Worm (Caenorhabditis elegans): ENCODE measurements around the gene oac-29.

Gene oac-29

DNA sequence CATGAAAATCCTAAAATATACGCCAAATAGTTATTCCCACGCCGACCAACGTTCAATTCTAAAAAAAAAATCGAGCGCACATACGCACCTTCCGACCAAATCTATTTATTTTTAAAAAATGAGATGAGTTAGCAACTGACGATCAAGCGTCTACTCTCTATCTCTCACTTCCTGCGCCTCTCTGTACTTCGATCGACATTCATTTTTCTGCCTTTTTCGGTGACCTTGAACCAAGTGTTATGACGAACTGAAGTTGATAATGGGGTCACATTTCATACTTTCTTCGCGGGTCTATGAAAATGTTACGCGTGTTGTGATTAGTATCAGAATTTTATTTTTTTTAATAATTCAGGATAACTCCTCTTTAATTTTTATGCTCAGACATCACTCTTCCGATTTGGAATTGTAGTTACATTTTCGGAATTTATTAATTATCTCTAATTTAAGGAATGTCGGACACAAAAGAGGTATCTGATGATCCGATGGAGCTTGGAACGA lies 28.1 kb downstream of the oac-29 start, which contains the start of gene smk-1 (continued):
- TF ChIP-seq nhr-90 (tag; optimal IDR thresholded peaks at IDR 0.05; ENCODE audit: poor library complexity) (peak; percentile 23), C16A3.4 (tag; optimal IDR thresholded peaks at IDR 0.05) (no peak), C34B4.2 (tag; optimal IDR thresholded peaks at IDR 0.05) (no peak), tlp-1 (tag; optimal IDR thresholded peaks at IDR 0.05) (no peak), lin-15B (tag; optimal IDR thresholded peaks at IDR 0.05) (no peak), fkh-8 (tag; optimal IDR thresholded peaks at IDR 0.05) (no peak), unc-30 (tag; optimal IDR thresholded peaks at IDR 0.05) (no peak), hlh-4 (tag; optimal IDR thresholded peaks at IDR 0.05) (no peak), lsy-2 (tag; optimal IDR thresholded peaks at IDR 0.05) (peak in 1 of 2 experiments; percentile 18), skn-1 (tag; optimal IDR thresholded peaks at IDR 0.05) (peak; percentile 16), ztf-4 (tag; optimal IDR thresholded peaks at IDR 0.05) (no peak), dsc-1 (tag; optimal IDR thresholded peaks at IDR 0.05) (no peak), grh-1 (GFP tag; IDR thresholded peaks at IDR 0.05) (no peak), nhr-77 (tag; optimal IDR thresholded peaks at IDR 0.05) (no peak), Y116A8C.19 (tag; optimal IDR thresholded peaks at IDR 0.05; ENCODE audit: borderline replicate concordance) (no peak), lir-3 (tag; optimal IDR thresholded peaks at IDR 0.05; ENCODE audit: poor library complexity) (no peak), aly-2 (tag; optimal IDR thresholded peaks at IDR 0.05) (no peak), ztf-11 (tag; optimal IDR thresholded peaks at IDR 0.05) (no peak), efl-3 (GFP tag; optimal IDR thresholded peaks at IDR 0.05) (no peak), nhr-12 (tag; optimal IDR thresholded peaks at IDR 0.05) (no peak), unc-130 (tag; optimal IDR thresholded peaks at IDR 0.05) (no peak), ets-5 (GFP tag; IDR thresholded peaks at IDR 0.05) (no peak), ceh-88 (GFP tag; IDR thresholded peaks at IDR 0.05) (no peak), egl-27 (tag; optimal IDR thresholded peaks at IDR 0.05) (no peak), aha-1 (tag; optimal IDR thresholded peaks at IDR 0.05) (no peak), dpl-1 (GFP tag; optimal IDR thresholded peaks at IDR 0.05) (no peak), nhr-11 (tag; optimal IDR thresholded peaks at IDR 0.05) (no peak), ces-1 (GFP tag; optimal IDR thresholded peaks at IDR 0.05) (no peak), mab-9 (GFP tag; IDR thresholded peaks at IDR 0.05) (no peak), mef-2 (tag; optimal IDR thresholded peaks at IDR 0.05) (no peak), fos-1 (tag; optimal IDR thresholded peaks at IDR 0.05) (no peak), C04F5.9 (tag; optimal IDR thresholded peaks at IDR 0.05) (no peak), zip-4 (GFP tag; optimal IDR thresholded peaks at IDR 0.05) (no peak), elt-2 (tag; optimal IDR thresholded peaks at IDR 0.05) (no peak), alr-1 (tag; optimal IDR thresholded peaks at IDR 0.05; ENCODE audit: borderline replicate concordance) (no peak), efl-1 (optimal IDR thresholded peaks at IDR 0.05) (no peak), efl-1 (GFP tag; optimal IDR thresholded peaks at IDR 0.05 in 1 of 2) (no peak), pqm-1 (tag; optimal IDR thresholded peaks at IDR 0.05) (no peak), snpc-4 (tag; optimal IDR thresholded peaks at IDR 0.05) (no peak), pag-3 (tag; optimal IDR thresholded peaks at IDR 0.05; ENCODE audit: borderline replicate concordance, insufficient read depth) (no peak), nhr-237 (tag; optimal IDR thresholded peaks at IDR 0.05) (no peak), nhr-47 (tag; optimal IDR thresholded peaks at IDR 0.05) (peak; percentile 4), unc-86 (tag; optimal IDR thresholded peaks at IDR 0.05) (no peak), nhr-76 (tag; optimal IDR thresholded peaks at IDR 0.05) (no peak), hpl-2 (GFP tag; optimal IDR thresholded peaks at IDR 0.05) (no peak)

All from whole organism, L1 larva.